Fruit fly (Drosophila melanogaster): ENCODE measurements around the gene CG15912.
A peak's percentile ranks its signal among the peaks of the same experiment; 100 is the strongest.

The CG15912 gene

dm6 chrX:4520879-4521278, 28.0 kb upstream of the CG15912 start:
- no peak for TF ChIP-seq CG5204 (GFP tag; optimal IDR thresholded peaks at IDR 0.05)
- TF ChIP-seq Crg-1 (GFP tag; optimal IDR thresholded peaks at IDR 0.05) = no peak
- TF ChIP-seq cic (GFP tag; optimal IDR thresholded peaks at IDR 0.05) = no peak
- TF ChIP-seq CG33017 (tag; optimal IDR thresholded peaks at IDR 0.05) = no peak
- no peak for TF ChIP-seq CG12768 (GFP tag; optimal IDR thresholded peaks at IDR 0.05)
- no peak for TF ChIP-seq Mnt (GFP tag; optimal IDR thresholded peaks at IDR 0.05)
- TF ChIP-seq kay (GFP tag; ENCODE audit: borderline replicate concordance) = no peak
- no peak for TF ChIP-seq CG14711 (tag; optimal IDR thresholded peaks at IDR 0.05)
- TF ChIP-seq pad (GFP tag; optimal IDR thresholded peaks at IDR 0.05) = no peak
- no peak for TF ChIP-seq tj (GFP tag; optimal IDR thresholded peaks at IDR 0.05)
- no peak for TF ChIP-seq ovo (GFP tag; optimal IDR thresholded peaks at IDR 0.05)
- TF ChIP-seq CG7045 (GFP tag; optimal IDR thresholded peaks at IDR 0.05) = no peak
- TF ChIP-seq CG11617 (GFP tag; optimal IDR thresholded peaks at IDR 0.05) = no peak
- TF ChIP-seq toe (GFP tag; optimal IDR thresholded peaks at IDR 0.05) = no peak
- no peak for TF ChIP-seq Hr96 (GFP tag; optimal IDR thresholded peaks at IDR 0.05)
- no peak for TF ChIP-seq Clk (GFP tag; optimal IDR thresholded peaks at IDR 0.05)
- TF ChIP-seq cnc (optimal IDR thresholded peaks at IDR 0.05) = no peak
- TF ChIP-seq bab1 (GFP tag; optimal IDR thresholded peaks at IDR 0.05) = no peak
- no peak for TF ChIP-seq CG7101 (tag; optimal IDR thresholded peaks at IDR 0.05)
- TF ChIP-seq CG1620 (GFP tag; optimal IDR thresholded peaks at IDR 0.05) = no peak

- TF ChIP-seq CG7045 (GFP tag; optimal IDR thresholded peaks at IDR 0.05) (no peak), Crg-1 (GFP tag; optimal IDR thresholded peaks at IDR 0.05) (no peak), CG11617 (GFP tag; optimal IDR thresholded peaks at IDR 0.05) (no peak), tj (GFP tag; optimal IDR thresholded peaks at IDR 0.05) (no peak), CG1620 (GFP tag; optimal IDR thresholded peaks at IDR 0.05) (no peak), kay (GFP tag; ENCODE audit: borderline replicate concordance) (no peak), pad (GFP tag; optimal IDR thresholded peaks at IDR 0.05) (no peak), CG7101 (tag; optimal IDR thresholded peaks at IDR 0.05) (no peak)
Observed at dm6 chrX:4526754-4527153, 22.1 kb upstream of the CG15912 start.

- TF ChIP-seq Hr96 (GFP tag; optimal IDR thresholded peaks at IDR 0.05) (no peak), CG14711 (tag; optimal IDR thresholded peaks at IDR 0.05) (no peak), CG33017 (tag; optimal IDR thresholded peaks at IDR 0.05) (no peak), Clk (GFP tag; optimal IDR thresholded peaks at IDR 0.05) (no peak), bab1 (GFP tag; optimal IDR thresholded peaks at IDR 0.05) (peak; percentile 71)
Observed at dm6 chrX:4529909-4530308, 19.0 kb upstream of the CG15912 start, which contains the start of gene CG3556. Gene CG3556 (plus strand): TSS chrX:4530231.

dm6 chrX:4534002-4534401, 14.9 kb upstream of the CG15912 start:
- TF ChIP-seq Mnt (GFP tag; optimal IDR thresholded peaks at IDR 0.05) (no peak), CG33017 (tag; optimal IDR thresholded peaks at IDR 0.05) (no peak), kay (GFP tag; ENCODE audit: borderline replicate concordance) (no peak), CG5204 (GFP tag; optimal IDR thresholded peaks at IDR 0.05) (no peak), ovo (GFP tag; optimal IDR thresholded peaks at IDR 0.05) (no peak), CG1620 (GFP tag; optimal IDR thresholded peaks at IDR 0.05) (no peak), pad (GFP tag; optimal IDR thresholded peaks at IDR 0.05) (no peak), Hr96 (GFP tag; optimal IDR thresholded peaks at IDR 0.05) (no peak), cnc (optimal IDR thresholded peaks at IDR 0.05) (no peak), toe (GFP tag; optimal IDR thresholded peaks at IDR 0.05) (no peak), tj (GFP tag; optimal IDR thresholded peaks at IDR 0.05) (no peak), Crg-1 (GFP tag; optimal IDR thresholded peaks at IDR 0.05) (no peak), CG7101 (tag; optimal IDR thresholded peaks at IDR 0.05) (no peak)

- TF ChIP-seq tj (GFP tag; optimal IDR thresholded peaks at IDR 0.05) (peak; percentile 35), Hr96 (GFP tag; optimal IDR thresholded peaks at IDR 0.05) (no peak), Mnt (GFP tag; optimal IDR thresholded peaks at IDR 0.05) (peak; percentile 71), CG1620 (GFP tag; optimal IDR thresholded peaks at IDR 0.05) (peak; percentile 51), bab1 (GFP tag; optimal IDR thresholded peaks at IDR 0.05) (peak; percentile 73), CG14711 (tag; optimal IDR thresholded peaks at IDR 0.05) (peak; percentile 61), CG12768 (GFP tag; optimal IDR thresholded peaks at IDR 0.05) (no peak), CG7045 (GFP tag; optimal IDR thresholded peaks at IDR 0.05) (peak; percentile 6), CG5204 (GFP tag; optimal IDR thresholded peaks at IDR 0.05) (no peak), kay (GFP tag; ENCODE audit: borderline replicate concordance) (no peak), ovo (GFP tag; optimal IDR thresholded peaks at IDR 0.05) (peak; percentile 30), toe (GFP tag; optimal IDR thresholded peaks at IDR 0.05) (peak; percentile 62), Crg-1 (GFP tag; optimal IDR thresholded peaks at IDR 0.05) (peak; percentile 56), pad (GFP tag; optimal IDR thresholded peaks at IDR 0.05) (peak; percentile 38), cic (GFP tag; optimal IDR thresholded peaks at IDR 0.05) (peak; percentile 10), CG11617 (GFP tag; optimal IDR thresholded peaks at IDR 0.05) (peak; percentile 52), Clk (GFP tag; optimal IDR thresholded peaks at IDR 0.05) (no peak), CG7101 (tag; optimal IDR thresholded peaks at IDR 0.05) (peak; percentile 56), cnc (optimal IDR thresholded peaks at IDR 0.05) (no peak), CG33017 (tag; optimal IDR thresholded peaks at IDR 0.05) (peak; percentile 46)
Observed at dm6 chrX:4540430-4540932, 8.4 kb upstream of the CG15912 start, which contains the start of the genes rb and CHOp24. Gene rb (minus strand): TSS chrX:4540626. Gene CHOp24 (plus strand): TSS chrX:4540908.

- no peak for TF ChIP-seq bab1 (GFP tag; optimal IDR thresholded peaks at IDR 0.05)
- no peak for TF ChIP-seq Clk (GFP tag; optimal IDR thresholded peaks at IDR 0.05)
- no peak for TF ChIP-seq CG7045 (GFP tag; optimal IDR thresholded peaks at IDR 0.05)
Observed at dm6 chrX:4542353-4542752, 6.5 kb upstream of the CG15912 start, which contains the start of gene CG3568. Gene CG3568 (plus strand): TSS chrX:4542630.

- TF ChIP-seq CG11617 (GFP tag; optimal IDR thresholded peaks at IDR 0.05) = no peak
- peak; percentile 35 for TF ChIP-seq Mnt (GFP tag; optimal IDR thresholded peaks at IDR 0.05)
- no peak for TF ChIP-seq cnc (optimal IDR thresholded peaks at IDR 0.05)
- TF ChIP-seq bab1 (GFP tag; optimal IDR thresholded peaks at IDR 0.05) = peak; percentile 1
- no peak for TF ChIP-seq Clk (GFP tag; optimal IDR thresholded peaks at IDR 0.05)
Observed at dm6 chrX:4551717-4552116, 2.8 kb downstream of the CG15912 start, which contains the start of the genes CG11436 and CG3527. Gene CG11436 (minus strand): TSS chrX:4551878. Gene CG3527 (plus strand): TSS chrX:4551973.

All from whole organism, adult.